Fruit fly (Drosophila melanogaster): ENCODE data around the gene CG4709.

DNA sequence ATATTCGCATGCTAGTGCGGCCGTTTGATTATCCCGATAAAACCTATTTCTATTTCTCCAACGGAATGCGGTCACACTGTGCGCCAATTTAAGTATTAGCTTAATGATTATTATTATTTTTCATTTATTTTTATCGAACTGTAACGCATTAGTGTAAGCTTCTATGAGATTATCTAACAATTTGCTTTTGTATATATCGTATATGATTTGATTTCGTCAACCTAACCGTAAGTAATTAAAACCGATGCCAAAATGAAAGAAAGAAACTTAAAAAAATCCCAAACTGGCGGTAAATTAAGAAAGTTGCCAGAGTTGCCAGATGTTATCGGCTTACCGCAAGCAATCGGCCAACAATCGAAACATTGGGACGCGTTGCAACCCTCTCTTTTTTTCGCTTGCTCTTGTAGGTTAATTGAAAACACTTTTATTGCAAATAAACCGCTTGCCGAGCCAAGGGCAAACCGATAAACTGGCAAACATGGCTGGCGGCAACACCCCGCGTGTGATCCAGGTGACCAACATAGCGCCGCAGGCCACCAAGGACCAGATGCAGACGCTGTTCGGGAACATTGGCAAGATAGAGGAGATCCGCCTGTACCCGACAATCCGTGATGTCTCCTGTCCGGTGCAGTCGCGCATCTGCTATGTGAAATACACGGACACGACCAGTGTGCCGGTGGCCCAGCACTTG is 41.4 kb upstream of the CG4709 start, which contains the start of the genes Etl1 and Srp54:
- TF ChIP-seq CG8478 (optimal IDR thresholded peaks at IDR 0.05) (no peak), CTCF (optimal IDR thresholded peaks at IDR 0.05) (no peak)

Measured in S2 (cell line).